Worm (Caenorhabditis elegans) whole organism, late embryonic: ENCODE results near the gene F20B6.4.

Source experiments
- F13H6.1 ChIP-seq: sonication (generic microtip); optimal IDR thresholded peaks from 2 replicates; lab custom pipeline; 2016; ENCODE audit warnings: missing genetic modification characterization, missing compliant biosample characterization
- ama-1 ChIP-seq: fragments of 150-350 bp; optimal IDR thresholded peaks from 2 replicates; lab custom pipeline; 2014
- ets-4 ChIP-seq: sonication (generic microtip); optimal IDR thresholded peaks from 2 replicates; lab custom pipeline; 2016; ENCODE audit warnings: missing genetic modification characterization, missing compliant biosample characterization
- eyg-1 ChIP-seq: sonication (generic microtip); optimal IDR thresholded peaks from 2 replicates; lab custom pipeline; 2016; ENCODE audit warnings: missing genotype, missing genetic modification characterization, missing compliant biosample characterization
- hlh-15 ChIP-seq: sonication (generic microtip); optimal IDR thresholded peaks from 2 replicates; lab custom pipeline; 2016; ENCODE audit warnings: missing genetic modification characterization, missing compliant biosample characterization
- hlh-30 ChIP-seq: sonication (generic microtip); optimal IDR thresholded peaks from 2 replicates; lab custom pipeline; 2017; ENCODE audit warnings: antibody characterized with exemption, missing genetic modification characterization, missing compliant biosample characterization; ENCODE audit not compliant: insufficient read depth
- nhr-11 ChIP-seq: fragments of 150-350 bp; optimal IDR thresholded peaks from 2 replicates; lab custom pipeline; 2014; ENCODE audit warnings: missing biosample characterization, missing genetic modification characterization
- nhr-232 ChIP-seq: sonication (generic microtip); optimal IDR thresholded peaks from 2 replicates; lab custom pipeline; 2016; ENCODE audit warnings: missing genetic modification characterization, missing compliant biosample characterization
- ztf-16 ChIP-seq: sonication (generic microtip); optimal IDR thresholded peaks from 2 replicates; lab custom pipeline; 2017; ENCODE audit warnings: missing genetic modification characterization, missing compliant biosample characterization

- TF ChIP-seq F13H6.1 (no peak), hlh-30 (tag; lab: Kevin White, UChicago) (no peak), ets-4 (tag; lab: Kevin White, UChicago) (no peak), nhr-11 (tag; lab: Kevin White, UChicago) (no peak), ama-1 (lab: Kevin White, UChicago) (no peak), eyg-1 (tag; lab: Kevin White, UChicago) (no peak), ztf-16 (tag; lab: Kevin White, UChicago) (no peak), nhr-232 (tag; lab: Kevin White, UChicago) (no peak), hlh-15 (tag; lab: Kevin White, UChicago) (no peak)
Measured at ce11 chrX:4215500-4216107, 19.3 kb upstream of the F20B6.4 start.
